Fruit fly (Drosophila melanogaster) whole organism, embryonic: ENCODE measurements around the gene Mst89B.

Experiments used
- Ada2b ChIP-seq: fragments of 200-800 bp; sonication (Bioruptor generic); IDR thresholded peaks from 2 replicates; pipeline ENCODE4 v1.3.6; 2022; ENCODE audit warnings: missing biosample characterization, missing genetic modification characterization
- Adf1 ChIP-seq: fragments of 200-800 bp; sonication (Bioruptor generic); IDR thresholded peaks from 2 replicates; pipeline ENCODE4 v1.3.6; 2022; ENCODE audit warnings: missing biosample characterization, missing genetic modification characterization
- Antp ChIP-seq: fragments of 200-800 bp; sonication (Bioruptor generic); optimal IDR thresholded peaks from 3 replicates; lab custom pipeline; 2016; ENCODE audit warnings: missing biosample characterization, missing genetic modification characterization
- BEAF-32 ChIP-seq: fragments of 200-800 bp; sonication (Bioruptor generic); optimal IDR thresholded peaks from 3 replicates; lab custom pipeline; 2017; ENCODE audit warnings: missing biosample characterization, missing genetic modification characterization, mild to moderate bottlenecking, moderate library complexity, missing genetic modification reagents
- CG10147 ChIP-seq: fragments of 200-800 bp; sonication (Bioruptor generic); optimal IDR thresholded peaks from 2 replicates; lab custom pipeline; 2019; ENCODE audit warnings: missing biosample characterization, mild to moderate bottlenecking, missing genetic modification characterization, moderate library complexity
- CG10321 ChIP-seq: fragments of 200-800 bp; sonication (Bioruptor generic); IDR thresholded peaks from 2 replicates; pipeline ENCODE4 v1.3.6; 2022; ENCODE audit warnings: missing biosample characterization, missing genetic modification characterization
- CG11723 ChIP-seq: fragments of 200-800 bp; sonication (Bioruptor generic); optimal IDR thresholded peaks from 2 replicates; lab custom pipeline; 2017; ENCODE audit warnings: missing biosample characterization, mild to moderate bottlenecking, missing genetic modification characterization
- CG12391 ChIP-seq: fragments of 200-800 bp; sonication (Bioruptor generic); optimal IDR thresholded peaks from 3 replicates; lab custom pipeline; 2018; ENCODE audit warnings: missing biosample characterization, mild to moderate bottlenecking, missing genetic modification characterization, moderate library complexity
- CG12769 ChIP-seq: fragments of 200-800 bp; sonication (Bioruptor generic); optimal IDR thresholded peaks from 2 replicates; lab custom pipeline; 2019; ENCODE audit warnings: missing biosample characterization, mild to moderate bottlenecking, missing genetic modification characterization, moderate library complexity
- CG15514 ChIP-seq: fragments of 200-800 bp; sonication (Bioruptor generic); optimal IDR thresholded peaks from 3 replicates; lab custom pipeline; 2017; ENCODE audit warnings: missing biosample characterization, missing genetic modification characterization, mild to moderate bottlenecking, moderate library complexity, missing genetic modification reagents
- CG1647 ChIP-seq: fragments of 200-800 bp; sonication (Bioruptor generic); optimal IDR thresholded peaks from 3 replicates; lab custom pipeline; 2016; ENCODE audit warnings: missing biosample characterization, missing genetic modification characterization
- CG17802 ChIP-seq: fragments of 200-800 bp; sonication (Bioruptor generic); optimal IDR thresholded peaks from 2 replicates; lab custom pipeline; 2018; ENCODE audit warnings: missing biosample characterization, mild to moderate bottlenecking, missing genetic modification characterization, moderate library complexity
- CG1832 ChIP-seq: fragments of 200-800 bp; sonication (Bioruptor generic); optimal IDR thresholded peaks from 2 replicates; lab custom pipeline; 2017; ENCODE audit warnings: missing biosample characterization, mild to moderate bottlenecking, missing genetic modification characterization, inconsistent platforms
- CG30403 ChIP-seq: fragments of 200-800 bp; sonication (Bioruptor generic); optimal IDR thresholded peaks from 3 replicates; lab custom pipeline; 2016; ENCODE audit warnings: missing biosample characterization, missing genetic modification characterization
- CG30431 ChIP-seq: fragments of 200-800 bp; sonication (Bioruptor generic); optimal IDR thresholded peaks from 2 replicates; lab custom pipeline; 2017; ENCODE audit warnings: missing biosample characterization, missing genetic modification characterization
- CG32532 ChIP-seq: fragments of 200-800 bp; sonication (Bioruptor generic); IDR thresholded peaks from 2 replicates; pipeline ENCODE4 v1.3.6; 2022; ENCODE audit warnings: missing biosample characterization, missing genetic modification characterization
- CG34422 ChIP-seq: fragments of 200-800 bp; sonication (Bioruptor generic); IDR thresholded peaks from 3 replicates; pipeline ENCODE4 v1.3.6; 2022; ENCODE audit warnings: missing biosample characterization, missing genetic modification characterization
- CG4360 ChIP-seq: fragments of 200-800 bp; sonication (Bioruptor generic); IDR thresholded peaks from 2 replicates; pipeline ENCODE4 v1.3.6; 2022; ENCODE audit warnings: missing biosample characterization, missing genetic modification characterization
- CG5245 ChIP-seq: fragments of 200-800 bp; sonication (Bioruptor generic); optimal IDR thresholded peaks from 3 replicates; lab custom pipeline; 2016; ENCODE audit warnings: missing biosample characterization, missing genetic modification characterization
- CG6689 ChIP-seq: fragments of 200-800 bp; sonication (Bioruptor generic); IDR thresholded peaks from 2 replicates; pipeline ENCODE4 v1.3.6; 2022; ENCODE audit warnings: missing biosample characterization, missing genetic modification characterization
- CG7928 ChIP-seq: fragments of 200-800 bp; sonication (Bioruptor generic); optimal IDR thresholded peaks from 2 replicates; lab custom pipeline; 2017; ENCODE audit warnings: missing biosample characterization, mild to moderate bottlenecking, missing genetic modification characterization
- CG8290 ChIP-seq, 3 experiments: fragments of 200-800 bp; sonication (Bioruptor generic); optimal IDR thresholded peaks; 2 replicates each; lab custom pipeline; 2016 to 2019; ENCODE audit warnings: missing biosample characterization in 3 of 3, missing genetic modification characterization in 3 of 3, mild to moderate bottlenecking in 2 of 3, moderate library complexity in 1 of 3
- CrebB ChIP-seq: fragments of 200-800 bp; sonication (Bioruptor generic); optimal IDR thresholded peaks from 3 replicates; lab custom pipeline; 2018; ENCODE audit warnings: missing biosample characterization, mild to moderate bottlenecking, missing genetic modification characterization
- Deaf1 ChIP-seq: fragments of 200-800 bp; optimal IDR thresholded peaks from 3 replicates; lab custom pipeline; 2019; ENCODE audit warnings: missing biosample characterization, mild to moderate bottlenecking, missing genetic modification characterization, moderate library complexity
- E2f2 ChIP-seq: fragments of 200-800 bp; sonication (Bioruptor generic); IDR thresholded peaks from 2 replicates; pipeline ENCODE4 v1.3.6; 2022; ENCODE audit warnings: missing biosample characterization, missing genetic modification characterization
- Fer3 ChIP-seq: fragments of 200-800 bp; sonication (Bioruptor generic); optimal IDR thresholded peaks from 2 replicates; lab custom pipeline; 2018; ENCODE audit warnings: missing biosample characterization, mild to moderate bottlenecking, missing genetic modification characterization, moderate library complexity
- GATAe ChIP-seq: fragments of 200-800 bp; sonication (Bioruptor generic); conservative IDR thresholded peaks from 2 replicates; pipeline ENCODE4 v1.3.6; 2022; ENCODE audit warnings: missing biosample characterization, missing genetic modification characterization
- H15 ChIP-seq: fragments of 200-800 bp; sonication (Bioruptor generic); IDR thresholded peaks from 3 replicates; pipeline ENCODE4 v1.3.6; 2022; ENCODE audit warnings: missing biosample characterization, missing genetic modification characterization
- Lhr ChIP-seq: fragments of 200-800 bp; sonication (Bioruptor generic); optimal IDR thresholded peaks from 3 replicates; lab custom pipeline; 2017; ENCODE audit warnings: mild to moderate bottlenecking, missing biosample characterization, missing genetic modification reagents, missing genetic modification characterization
- Nf-YB ChIP-seq: fragments of 200-800 bp; sonication (Bioruptor generic); optimal IDR thresholded peaks from 3 replicates; lab custom pipeline; 2019; ENCODE audit warnings: missing biosample characterization, mild to moderate bottlenecking, missing genetic modification characterization, moderate library complexity
- Scr ChIP-seq: fragments of 200-800 bp; sonication (Bioruptor generic); IDR thresholded peaks from 2 replicates; pipeline ENCODE4 v1.3.6; 2022; ENCODE audit warnings: missing biosample characterization, missing genetic modification characterization; ENCODE audit not compliant: partially characterized antibody
- TFAM ChIP-seq: fragments of 200-800 bp; sonication (Bioruptor generic); optimal IDR thresholded peaks from 2 replicates; lab custom pipeline; 2017; ENCODE audit warnings: missing biosample characterization, missing genetic modification characterization, inconsistent platforms
- Xrp1 ChIP-seq: fragments of 200-800 bp; sonication (Bioruptor generic); IDR thresholded peaks from 2 replicates; pipeline ENCODE4 v1.3.6; 2022; ENCODE audit warnings: missing biosample characterization, missing genetic modification characterization
- ap ChIP-seq: fragments of 200-800 bp; sonication (Bioruptor generic); IDR thresholded peaks from 2 replicates; pipeline ENCODE4 v1.3.6; 2022; ENCODE audit warnings: missing biosample characterization, missing genetic modification characterization
- bbx ChIP-seq: fragments of 200-800 bp; sonication (Bioruptor generic); IDR thresholded peaks from 2 replicates; pipeline ENCODE4 v1.3.6; 2022; ENCODE audit warnings: missing biosample characterization, missing genetic modification characterization; ENCODE audit not compliant: partially characterized antibody
- cas ChIP-seq: fragments of 200-800 bp; sonication (Bioruptor generic); IDR thresholded peaks from 2 replicates; pipeline ENCODE4 v1.3.6; 2022; ENCODE audit warnings: missing biosample characterization, missing genetic modification characterization
- chinmo ChIP-seq: fragments of 200-800 bp; sonication (Bioruptor generic); IDR thresholded peaks from 4 replicates; pipeline ENCODE4 v1.3.6; 2022; ENCODE audit warnings: missing biosample characterization, missing genetic modification characterization; ENCODE audit not compliant: partially characterized antibody
- chm ChIP-seq: fragments of 200-800 bp; sonication (Bioruptor generic); IDR thresholded peaks from 2 replicates; pipeline ENCODE4 v1.3.6; 2022; ENCODE audit warnings: missing biosample characterization, missing genetic modification characterization
- dan ChIP-seq: fragments of 200-800 bp; sonication (Bioruptor generic); IDR thresholded peaks from 2 replicates; pipeline ENCODE4 v1.3.6; 2022; ENCODE audit warnings: missing biosample characterization, missing genetic modification characterization
- insv ChIP-seq, 2 experiments: fragments of 200-800 bp; sonication (Bioruptor generic); optimal IDR thresholded peaks; 3 replicates each; lab custom pipeline; 2016 to 2018; ENCODE audit warnings: missing biosample characterization in 2 of 2, missing genetic modification characterization in 2 of 2
- inv ChIP-seq: fragments of 200-800 bp; sonication (Bioruptor generic); IDR thresholded peaks from 2 replicates; pipeline ENCODE4 v1.3.6; 2022; ENCODE audit warnings: missing biosample characterization, missing genetic modification characterization; ENCODE audit not compliant: partially characterized antibody
- lab ChIP-seq: fragments of 200-800 bp; sonication (Bioruptor generic); optimal IDR thresholded peaks from 3 replicates; lab custom pipeline; 2017; ENCODE audit warnings: missing biosample characterization, missing genetic modification characterization, mild to moderate bottlenecking, moderate library complexity, missing genetic modification reagents
- maf-S ChIP-seq: fragments of 200-800 bp; sonication (Bioruptor generic); optimal IDR thresholded peaks from 2 replicates; lab custom pipeline; 2016; ENCODE audit warnings: missing biosample characterization, missing genetic modification characterization
- seq ChIP-seq: fragments of 200-800 bp; sonication (Bioruptor generic); IDR thresholded peaks from 2 replicates; pipeline ENCODE4 v1.3.6; 2022; ENCODE audit warnings: missing biosample characterization, missing genetic modification characterization
- sim ChIP-seq: fragments of 200-800 bp; sonication (Bioruptor generic); IDR thresholded peaks from 2 replicates; pipeline ENCODE4 v1.3.6; 2022; ENCODE audit warnings: missing biosample characterization, missing genetic modification characterization
- slbo ChIP-seq: fragments of 200-800 bp; sonication (Bioruptor generic); IDR thresholded peaks from 2 replicates; pipeline ENCODE4 v1.3.6; 2022; ENCODE audit warnings: missing biosample characterization, missing genetic modification characterization
- sr ChIP-seq: fragments of 200-800 bp; sonication (Bioruptor generic); IDR thresholded peaks from 3 replicates; pipeline ENCODE4 v1.3.6; 2022; ENCODE audit warnings: missing biosample characterization, missing genetic modification characterization
- stwl ChIP-seq: fragments of 200-800 bp; sonication (Bioruptor generic); optimal IDR thresholded peaks from 3 replicates; lab custom pipeline; 2018; ENCODE audit warnings: missing biosample characterization, mild to moderate bottlenecking, missing genetic modification characterization, moderate library complexity
- sug ChIP-seq: fragments of 200-800 bp; optimal IDR thresholded peaks from 2 replicates; lab custom pipeline; 2019; ENCODE audit warnings: missing biosample characterization, mild to moderate bottlenecking, missing genetic modification characterization, moderate library complexity

The Mst89B gene

DNA sequence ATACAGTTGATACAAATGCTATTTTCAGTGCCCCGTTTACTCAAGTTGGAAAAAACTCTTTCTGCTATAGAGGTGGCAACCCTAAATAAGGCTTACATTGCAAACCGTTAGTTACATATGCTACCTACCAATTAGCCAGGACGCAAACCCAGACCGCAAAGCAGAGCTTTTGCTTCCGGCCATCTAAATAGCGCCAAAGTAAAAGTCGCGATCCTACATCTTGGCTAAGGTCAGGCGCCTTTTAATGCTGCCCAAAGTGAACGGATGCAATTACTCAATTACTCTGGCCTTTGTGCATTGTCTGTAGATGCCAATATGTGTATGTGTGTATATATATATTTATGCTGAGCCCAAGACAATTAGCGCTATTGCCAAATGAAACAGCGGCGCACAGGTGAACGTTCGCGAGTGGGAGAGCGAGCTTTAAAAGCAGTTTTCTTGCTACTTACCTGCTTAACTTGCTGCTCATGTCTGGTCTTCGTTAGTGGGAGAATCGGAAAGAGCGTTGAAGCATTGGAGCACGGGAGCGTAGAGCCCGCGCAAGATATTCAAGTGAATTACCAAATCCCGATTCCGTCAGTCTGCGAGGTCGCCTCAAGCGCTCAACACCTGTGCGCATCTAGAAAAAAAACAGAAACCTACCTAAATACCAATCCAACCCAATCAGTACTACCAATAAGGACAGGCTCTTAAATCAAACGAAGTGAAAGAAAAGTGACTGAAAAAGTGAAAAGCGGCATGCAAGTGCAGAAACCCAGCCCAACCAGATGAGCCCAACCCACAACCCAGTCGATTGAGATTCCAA lies 38.6 kb downstream of the Mst89B start, which contains the start of gene Zip89B (continued):
- TF ChIP-seq CG30431 (no peak), CG1832 (GFP tag; lab: Kevin White, UChicago) (no peak), CG6689 (GFP tag; lab: Robert Waterston, UW) (peak; percentile 13; the same call in 1 of the 2 replicates), Antp (GFP tag; lab: Kevin White, UChicago) (no peak), Xrp1 (no peak), stwl (tag; lab: Kevin White, UChicago) (peak; percentile 47), CG12769 (peak; percentile 62), sim (no peak), Deaf1 (peak; percentile 1), maf-S (GFP tag; lab: Kevin White, UChicago) (no peak), bbx (GFP tag; lab: Robert Waterston, UW) (no peak; the same call in 1 of the 2 replicates), lab (peak; percentile 28), Ada2b (GFP tag; lab: Robert Waterston, UW) (no peak), seq (GFP tag; lab: Robert Waterston, UW) (no peak), slbo (no peak), Fer3 (tag; lab: Kevin White, UChicago) (no peak), GATAe (GFP tag; lab: Robert Waterston, UW) (no peak), H15 (GFP tag; lab: Robert Waterston, UW) (no peak), CG8290 (GFP tag; optimal IDR thresholded peaks at IDR 0.05; lab: Kevin White, UChicago) (peak; percentile 10), CG8290 (tag; optimal IDR thresholded peaks at IDR 0.05; lab: Kevin White, UChicago) (peak in 1 of 2 experiments; percentile 76), TFAM (no peak), CG1647 (GFP tag; lab: Kevin White, UChicago) (no peak), Lhr (GFP tag; lab: Kevin White, UChicago) (no peak), CG15514 (GFP tag; lab: Kevin White, UChicago) (peak; percentile 14), CG7928 (GFP tag; lab: Kevin White, UChicago) (no peak), cas (GFP tag; lab: Robert Waterston, UW) (no peak), CG30403 (GFP tag; lab: Kevin White, UChicago) (no peak), Adf1 (GFP tag; lab: Robert Waterston, UW) (no peak), CG10321 (GFP tag; lab: Robert Waterston, UW) (no peak), CG10147 (GFP tag; lab: Kevin White, UChicago) (no peak), CG12391 (no peak), CG17802 (tag; lab: Kevin White, UChicago) (no peak), E2f2 (GFP tag; lab: Robert Waterston, UW) (peak; percentile 44), ap (GFP tag; lab: Robert Waterston, UW) (no peak), chm (GFP tag; lab: Robert Waterston, UW) (no peak), insv (GFP tag; optimal IDR thresholded peaks at IDR 0.05; lab: Kevin White, UChicago) (no peak), CG32532 (GFP tag; lab: Robert Waterston, UW) (no peak; the same call in 1 of the 2 replicates), BEAF-32 (GFP tag; lab: Kevin White, UChicago) (peak; percentile 4), CG34422 (GFP tag; lab: Robert Waterston, UW) (no peak; the same call in 2 of the 3 replicates), chinmo (GFP tag; lab: Robert Waterston, UW) (0 out of 4 replicates have a peak, but pooled peaks have one; percentile 51), sr (GFP tag; lab: Robert Waterston, UW) (no peak), inv (no peak), CG11723 (GFP tag; lab: Kevin White, UChicago) (no peak), Nf-YB (GFP tag; lab: Kevin White, UChicago) (no peak), CG5245 (no peak), dan (GFP tag; lab: Robert Waterston, UW) (no peak), CrebB (tag; lab: Kevin White, UChicago) (no peak), CG4360 (GFP tag; lab: Robert Waterston, UW) (no peak), sug (tag; lab: Kevin White, UChicago) (peak; percentile 6), Scr (0 out of 2 replicates have a peak, but pooled peaks have one; percentile 7)
